Worm (Caenorhabditis elegans) whole organism, L3 larva: Measurements from ENCODE around the gene srw-67.

Source experiments
- ZK546.5 ChIP-seq: sonication (generic microtip); optimal IDR thresholded peaks from 2 replicates; lab custom pipeline; 2017; ENCODE audit warnings: missing biosample characterization, missing genetic modification characterization
- aly-2 ChIP-seq: fragments of 150-350 bp; optimal IDR thresholded peaks from 2 replicates; lab custom pipeline; 2014; ENCODE audit warnings: missing biosample characterization, missing genetic modification characterization
- daf-12 ChIP-seq: fragments of 150-350 bp; optimal IDR thresholded peaks from 2 replicates; lab custom pipeline; 2014; ENCODE audit warnings: missing biosample characterization, missing genetic modification reagents, missing genetic modification characterization
- elt-3 ChIP-seq, 3 experiments: fragments of 150-350 bp in 1 of 3; sonication (generic microtip) in 2 of 3; optimal IDR thresholded peaks; 2 replicates in 2 of 3; 4 replicates in 1 of 3; lab custom pipeline; 2014 to 2017; ENCODE audit warnings: missing biosample characterization in 3 of 3, missing genetic modification characterization in 3 of 3
- fkh-2 ChIP-seq: fragments of 150-350 bp; optimal IDR thresholded peaks from 2 replicates; lab custom pipeline; 2014; ENCODE audit warnings: missing biosample characterization, missing genetic modification reagents, missing genetic modification characterization
- lin-15B ChIP-seq: fragments of 150-350 bp; optimal IDR thresholded peaks from 2 replicates; lab custom pipeline; 2014; ENCODE audit warnings: missing biosample characterization, missing genetic modification characterization
- nhr-23 ChIP-seq: fragments of 150-350 bp; optimal IDR thresholded peaks from 2 replicates; lab custom pipeline; 2014; ENCODE audit warnings: missing biosample characterization, missing genetic modification reagents, missing genetic modification characterization
- nhr-237 ChIP-seq: fragments of 150-350 bp; optimal IDR thresholded peaks from 2 replicates; lab custom pipeline; 2014; ENCODE audit warnings: missing biosample characterization, missing genetic modification characterization
- nhr-76 ChIP-seq: fragments of 150-350 bp; sonication (generic microtip); optimal IDR thresholded peaks from 5 replicates; lab custom pipeline; 2014; ENCODE audit warnings: missing biosample characterization, missing genetic modification characterization

DNA sequence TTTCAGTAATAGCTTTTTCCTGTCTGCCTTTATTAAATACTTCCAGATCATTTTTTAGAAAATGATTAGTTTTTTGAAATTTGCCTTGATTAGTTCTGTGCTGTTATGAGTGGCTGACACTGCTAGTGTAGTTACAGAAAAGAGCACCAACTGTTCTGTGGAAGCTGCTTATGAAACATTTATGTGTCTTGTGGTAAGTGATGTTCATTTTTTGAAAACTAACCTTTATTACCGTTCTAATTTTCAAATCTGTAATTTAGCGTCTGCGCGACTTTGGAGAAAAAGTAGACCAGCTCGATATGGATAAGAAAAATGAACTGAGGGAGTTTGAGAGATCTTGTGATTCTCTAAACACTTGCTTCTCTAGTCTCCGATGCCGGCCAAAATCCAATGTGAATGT is 47.9 kb upstream of the srw-67 start, which contains the start of gene srj-14:
- TF ChIP-seq ZK546.5 (no peak), nhr-23 (tag; lab: Kevin White, UChicago) (no peak), daf-12 (tag; lab: Kevin White, UChicago) (no peak), nhr-237 (tag; lab: Kevin White, UChicago) (no peak), nhr-76 (tag; lab: Kevin White, UChicago) (no peak), fkh-2 (tag; lab: Kevin White, UChicago) (no peak), aly-2 (tag; lab: Kevin White, UChicago) (no peak), elt-3 (tag; optimal IDR thresholded peaks at IDR 0.05; lab: Kevin White, UChicago) (no peak), lin-15B (tag; lab: Kevin White, UChicago) (no peak)
